Worm (Caenorhabditis elegans) whole organism, young adult: ENCODE results near the gene msp-33.

Experiments used
- B0336.3 ChIP-seq: fragments of 200-800 bp; sonication (Bioruptor generic); IDR thresholded peaks from 2 replicates; pipeline ENCODE4 v1.3.6; 2022; ENCODE audit warnings: missing genetic modification characterization, missing compliant biosample characterization
- C17E4.6 ChIP-seq: fragments of 200-800 bp; sonication (Bioruptor generic); IDR thresholded peaks from 2 replicates; pipeline ENCODE4 v1.3.6; 2022; ENCODE audit warnings: missing genetic modification reagents, missing genetic modification characterization, missing compliant biosample characterization
- D2030.7 ChIP-seq: fragments of 200-800 bp; sonication (Bioruptor generic); IDR thresholded peaks from 2 replicates; pipeline ENCODE4 v1.3.6; 2022; ENCODE audit warnings: missing genetic modification reagents, missing genetic modification characterization, missing compliant biosample characterization
- F22D6.2 ChIP-seq: sonication (generic microtip); optimal IDR thresholded peaks from 2 replicates; lab custom pipeline; 2016; ENCODE audit warnings: mild to moderate bottlenecking, missing genetic modification characterization, missing compliant biosample characterization
- F23B12.7 ChIP-seq: sonication (generic microtip); optimal IDR thresholded peaks from 2 replicates; lab custom pipeline; 2017; ENCODE audit warnings: missing genetic modification characterization, mild to moderate bottlenecking, missing compliant biosample characterization, antibody characterized with exemption, moderate library complexity; ENCODE audit not compliant: insufficient read depth
- F33H1.4 ChIP-seq: fragments of 200-800 bp; sonication (Bioruptor generic); IDR thresholded peaks from 2 replicates; pipeline ENCODE4 v1.3.6; 2022; ENCODE audit warnings: missing genetic modification reagents, missing genetic modification characterization, missing compliant biosample characterization
- F39B2.1 ChIP-seq: fragments of 200-800 bp; sonication (Bioruptor generic); IDR thresholded peaks from 2 replicates; pipeline ENCODE4 v1.3.6; 2022; ENCODE audit warnings: missing genetic modification reagents, missing genetic modification characterization, missing compliant biosample characterization
- Y53F4B.3 ChIP-seq: fragments of 200-800 bp; sonication (Bioruptor generic); IDR thresholded peaks from 2 replicates; pipeline ENCODE4 v1.3.6; 2022; ENCODE audit warnings: missing genetic modification reagents, missing genetic modification characterization, missing compliant biosample characterization
- Y67H2A.10 ChIP-seq: fragments of 200-800 bp; sonication (Bioruptor generic); conservative IDR thresholded peaks from 2 replicates; pipeline ENCODE4 v1.3.6; 2022; ENCODE audit warnings: missing genetic modification reagents, missing genetic modification characterization, missing compliant biosample characterization
- athp-1 ChIP-seq: sonication (generic microtip); optimal IDR thresholded peaks from 2 replicates; lab custom pipeline; 2017; ENCODE audit warnings: mild to moderate bottlenecking, missing genetic modification characterization, missing compliant biosample characterization
- attf-5 ChIP-seq: fragments of 200-800 bp; sonication (Bioruptor generic); optimal IDR thresholded peaks from 2 replicates; lab custom pipeline; 2018; ENCODE audit warnings: mild to moderate bottlenecking, missing genetic modification characterization, missing compliant biosample characterization
- ceh-58 ChIP-seq: fragments of 200-800 bp; sonication (Bioruptor generic); IDR thresholded peaks from 2 replicates; pipeline ENCODE4 v1.3.6; 2022; ENCODE audit warnings: missing genetic modification characterization, missing compliant biosample characterization
- ceh-79 ChIP-seq: sonication (generic microtip); optimal IDR thresholded peaks from 2 replicates; lab custom pipeline; 2017; ENCODE audit warnings: mild to moderate bottlenecking, missing genetic modification characterization, missing compliant biosample characterization
- die-1 ChIP-seq: sonication (generic microtip); optimal IDR thresholded peaks from 2 replicates; lab custom pipeline; 2016; ENCODE audit warnings: missing genotype, mild to moderate bottlenecking, missing genetic modification characterization, missing compliant biosample characterization
- dox-1 ChIP-seq: fragments of 200-800 bp; sonication (Bioruptor generic); IDR thresholded peaks from 2 replicates; pipeline ENCODE4 v1.3.6; 2022; ENCODE audit warnings: missing genetic modification reagents, missing genetic modification characterization, missing compliant biosample characterization
- dpff-1 ChIP-seq: sonication (generic microtip); optimal IDR thresholded peaks from 2 replicates; lab custom pipeline; 2017; ENCODE audit warnings: mild to moderate bottlenecking, missing genetic modification characterization, missing compliant biosample characterization
- egl-18 ChIP-seq: fragments of 200-800 bp; sonication (Bioruptor generic); IDR thresholded peaks from 2 replicates; pipeline ENCODE4 v1.3.6; 2022; ENCODE audit warnings: missing genetic modification reagents, missing genetic modification characterization, missing compliant biosample characterization
- egl-44 ChIP-seq: fragments of 200-800 bp; sonication (Bioruptor generic); IDR thresholded peaks from 2 replicates; pipeline ENCODE4 v1.3.6; 2022; ENCODE audit warnings: missing genetic modification reagents, missing genetic modification characterization, missing compliant biosample characterization
- egrh-3 ChIP-seq: fragments of 200-800 bp; sonication (Bioruptor generic); IDR thresholded peaks from 2 replicates; pipeline ENCODE4 v1.3.6; 2022; ENCODE audit warnings: missing genetic modification reagents, missing genetic modification characterization, missing compliant biosample characterization
- ets-4 ChIP-seq: fragments of 200-800 bp; sonication (Bioruptor generic); optimal IDR thresholded peaks from 2 replicates; lab custom pipeline; 2018; ENCODE audit warnings: mild to moderate bottlenecking, missing genetic modification characterization, missing compliant biosample characterization
- fkh-3 ChIP-seq: sonication (generic microtip); optimal IDR thresholded peaks from 2 replicates; lab custom pipeline; 2016; ENCODE audit warnings: mild to moderate bottlenecking, missing genetic modification characterization, missing compliant biosample characterization
- hlh-12 ChIP-seq: sonication (generic microtip); optimal IDR thresholded peaks from 2 replicates; lab custom pipeline; 2016; ENCODE audit warnings: missing genetic modification characterization, missing compliant biosample characterization
- hlh-26 ChIP-seq: fragments of 200-800 bp; sonication (Bioruptor generic); conservative IDR thresholded peaks from 2 replicates; pipeline ENCODE4 v1.3.6; 2022; ENCODE audit warnings: missing genetic modification reagents, missing genetic modification characterization, missing compliant biosample characterization
- hmg-1.2 ChIP-seq: fragments of 200-800 bp; sonication (Bioruptor generic); IDR thresholded peaks from 2 replicates; pipeline ENCODE4 v1.3.6; 2022; ENCODE audit warnings: missing genetic modification reagents, missing genetic modification characterization, missing compliant biosample characterization
- lin-26 ChIP-seq: fragments of 200-800 bp; sonication (Bioruptor generic); IDR thresholded peaks from 2 replicates; pipeline ENCODE4 v1.3.6; 2022; ENCODE audit warnings: missing genetic modification reagents, missing genetic modification characterization, missing compliant biosample characterization
- lin-40 ChIP-seq: sonication (generic microtip); optimal IDR thresholded peaks from 2 replicates; lab custom pipeline; 2016; ENCODE audit warnings: missing genetic modification characterization, mild to moderate bottlenecking, missing compliant biosample characterization, missing genotype, missing genetic modification reagents
- madf-3 ChIP-seq: fragments of 200-800 bp; sonication (Bioruptor generic); IDR thresholded peaks from 2 replicates; pipeline ENCODE4 v1.3.6; 2022; ENCODE audit warnings: missing genetic modification reagents, missing genetic modification characterization, missing compliant biosample characterization
- madf-6 ChIP-seq: fragments of 200-800 bp; sonication (Bioruptor generic); IDR thresholded peaks from 2 replicates; pipeline ENCODE4 v1.3.6; 2022; ENCODE audit warnings: missing genetic modification reagents, missing genetic modification characterization, missing compliant biosample characterization
- nfya-1 ChIP-seq: sonication (generic microtip); optimal IDR thresholded peaks from 2 replicates; lab custom pipeline; 2017; ENCODE audit warnings: antibody characterized with exemption, missing compliant biosample characterization, missing genetic modification characterization, borderline replicate concordance; ENCODE audit not compliant: insufficient read depth
- nfyb-1 ChIP-seq: fragments of 200-800 bp; sonication (Bioruptor generic); IDR thresholded peaks from 2 replicates; pipeline ENCODE4 v1.3.6; 2022; ENCODE audit warnings: missing genetic modification reagents, missing genetic modification characterization, missing compliant biosample characterization
- nhr-27 ChIP-seq: fragments of 200-800 bp; sonication (Bioruptor generic); optimal IDR thresholded peaks from 2 replicates; lab custom pipeline; 2018; ENCODE audit warnings: mild to moderate bottlenecking, missing genetic modification characterization, moderate library complexity, missing compliant biosample characterization
- rpc-1 ChIP-seq, 2 experiments: fragments of 150-350 bp in 1 of 2; sonication (generic microtip) in 1 of 2; optimal IDR thresholded peaks; 2 replicates each; lab custom pipeline; 2014 to 2018; ENCODE audit warnings: missing biosample characterization in 1 of 2, missing genetic modification characterization in 1 of 2, missing genetic modification reagents in 1 of 2, missing genotype in 1 of 2
- tbp1 ChIP-seq: fragments of 200-800 bp; sonication (Bioruptor generic); optimal IDR thresholded peaks from 2 replicates; lab custom pipeline; 2018; ENCODE audit warnings: mild to moderate bottlenecking, missing genetic modification characterization, missing compliant biosample characterization
- zfh-2 ChIP-seq: fragments of 200-800 bp; sonication (Bioruptor generic); conservative IDR thresholded peaks from 2 replicates; pipeline ENCODE4 v1.3.6; 2022; ENCODE audit warnings: missing genetic modification reagents, missing genetic modification characterization, missing compliant biosample characterization
- ztf-25 ChIP-seq: fragments of 200-800 bp; sonication (Bioruptor generic); IDR thresholded peaks from 2 replicates; pipeline ENCODE4 v1.3.6; 2022; ENCODE audit warnings: missing genetic modification reagents, missing genetic modification characterization, missing compliant biosample characterization
- ztf-26 ChIP-seq: sonication (generic microtip); optimal IDR thresholded peaks from 2 replicates; lab custom pipeline; 2017; ENCODE audit warnings: missing genetic modification characterization, missing compliant biosample characterization
- ztf-6 ChIP-seq: fragments of 200-800 bp; sonication (Bioruptor generic); IDR thresholded peaks from 2 replicates; pipeline ENCODE4 v1.3.6; 2022; ENCODE audit warnings: missing genetic modification reagents, missing genetic modification characterization, missing compliant biosample characterization

Gene msp-33

ce11 chrII:4866819-4867218 lies 25.7 kb downstream of the msp-33 start:
- TF ChIP-seq ceh-58 (GFP tag; lab: Robert Waterston, UW) (0 out of 2 replicates have a peak, but pooled peaks have one; percentile 11), dox-1 (0 out of 2 replicates have a peak, but pooled peaks have one; percentile 33), egl-44 (GFP tag; lab: Robert Waterston, UW) (0 out of 2 replicates have a peak, but pooled peaks have one; percentile 7), egrh-3 (peak; percentile 91), zfh-2 (GFP tag; lab: Robert Waterston, UW) (peak; percentile 77)

DNA sequence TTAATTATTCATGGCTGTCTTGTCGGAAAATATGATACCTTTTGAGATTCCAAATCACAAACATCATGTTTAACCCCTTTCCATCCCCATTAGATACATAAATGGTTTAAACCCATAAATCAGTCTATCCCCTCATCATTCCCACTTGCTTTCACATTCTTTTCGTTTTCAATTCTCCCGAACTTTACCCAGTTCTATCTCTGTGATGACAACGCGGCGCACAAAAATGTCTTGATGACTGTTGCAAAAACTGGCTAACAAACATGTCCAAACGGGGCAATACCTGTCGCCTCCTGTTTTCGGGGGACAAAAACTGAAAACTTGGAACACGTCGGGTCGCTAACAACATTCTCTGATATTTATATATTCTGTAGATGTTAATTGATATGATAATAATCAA lies 26.4 kb downstream of the msp-33 start:
- TF ChIP-seq hmg-1.2 (GFP tag; lab: Robert Waterston, UW) (no peak), nhr-27 (tag; lab: Kevin White, UChicago) (no peak), die-1 (tag; lab: Kevin White, UChicago) (no peak), ceh-79 (tag; lab: Kevin White, UChicago) (no peak), hlh-26 (GFP tag; lab: Robert Waterston, UW) (no peak), ztf-26 (tag; lab: Kevin White, UChicago) (no peak), F39B2.1 (GFP tag; lab: Robert Waterston, UW) (no peak), B0336.3 (GFP tag; lab: Robert Waterston, UW) (no peak), dpff-1 (no peak), madf-3 (GFP tag; lab: Robert Waterston, UW) (no peak), F22D6.2 (no peak), ztf-6 (GFP tag; lab: Robert Waterston, UW) (no peak), madf-6 (GFP tag; lab: Robert Waterston, UW) (no peak), egrh-3 (no peak), lin-26 (GFP tag; lab: Robert Waterston, UW) (no peak), F33H1.4 (GFP tag; lab: Robert Waterston, UW) (no peak)

DNA sequence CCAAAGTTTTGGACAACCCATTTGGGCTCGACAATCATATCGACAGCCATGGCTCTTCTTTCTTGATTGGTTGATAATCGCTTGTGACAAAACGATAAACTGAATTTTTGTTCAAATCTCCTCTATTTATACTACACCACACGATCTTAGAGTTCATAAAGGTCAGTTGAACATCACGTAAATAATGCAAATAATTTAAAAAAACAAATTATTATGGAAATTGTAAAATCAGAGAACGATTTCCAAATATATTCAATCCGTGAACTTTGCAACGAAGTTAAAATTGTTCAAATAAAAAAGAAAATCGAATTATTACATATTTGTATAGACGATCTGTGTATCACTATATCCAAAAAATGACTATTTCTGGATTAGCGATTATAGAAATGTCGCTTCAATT lies 29.1 kb downstream of the msp-33 start, which contains the start of the genes mpst-4 and F11G11.14:
mpst-4 (minus strand) TSS at position 101 of the 400 bp plus-strand sequence.
F11G11.14 (plus strand) TSS at position 325 of the 400 bp plus-strand sequence.
- TF ChIP-seq ztf-25 (GFP tag; lab: Robert Waterston, UW) (no peak), egl-18 (no peak), die-1 (tag; lab: Kevin White, UChicago) (no peak), rpc-1 (optimal IDR thresholded peaks at IDR 0.05; lab: Kevin White, UChicago) (no peak), rpc-1 (tag; optimal IDR thresholded peaks at IDR 0.05; lab: Kevin White, UChicago) (no peak), D2030.7 (GFP tag; lab: Robert Waterston, UW) (no peak), F23B12.7 (tag; lab: Kevin White, UChicago) (no peak), athp-1 (tag; lab: Kevin White, UChicago) (no peak), B0336.3 (GFP tag; lab: Robert Waterston, UW) (no peak), hlh-26 (GFP tag; lab: Robert Waterston, UW) (no peak), hlh-12 (no peak), nfyb-1 (GFP tag; lab: Robert Waterston, UW) (no peak), Y53F4B.3 (GFP tag; lab: Robert Waterston, UW) (no peak), tbp1 (no peak), ets-4 (GFP tag; lab: Kevin White, UChicago) (no peak), fkh-3 (tag; lab: Kevin White, UChicago) (no peak), C17E4.6 (GFP tag; lab: Robert Waterston, UW) (no peak), Y67H2A.10 (GFP tag; lab: Robert Waterston, UW) (no peak), lin-40 (tag; lab: Kevin White, UChicago) (no peak), attf-5 (no peak), nfya-1 (no peak)
